Comparison of ENCODE assay signal across 1 fruit fly cellular context in genomic region chr3L:21455196-21455595, dm6.
TF ChIP-seq lines count a peak whose summit lies in the region.

No protein-coding gene starts in this region.

TF ChIP-seq in whole organism, embryonic, 481 proteins besides CTCF, POLR2A, EP300 and RAD21 (continued from another document):
- TF ChIP-seq row (GFP tag; IDR thresholded peaks at IDR 0.05; lab: Robert Waterston, UW): no peak
- TF ChIP-seq tup (GFP tag; optimal IDR thresholded peaks at IDR 0.05; lab: Kevin White, UChicago): no peak
- no peak for TF ChIP-seq CG1792 (GFP tag; optimal IDR thresholded peaks at IDR 0.05; lab: Kevin White, UChicago)
- TF ChIP-seq fd102C (GFP tag; optimal IDR thresholded peaks at IDR 0.05; lab: Kevin White, UChicago): peak; percentile 50
- TF ChIP-seq CG17829 (tag; optimal IDR thresholded peaks at IDR 0.05; lab: Kevin White, UChicago): peak; percentile 6
- peak; percentile 38 for TF ChIP-seq CG2712 (tag; optimal IDR thresholded peaks at IDR 0.05; lab: Kevin White, UChicago)
- no peak for TF ChIP-seq Blimp-1 (GFP tag; optimal IDR thresholded peaks at IDR 0.05; lab: Kevin White, UChicago)
